Fruit fly (Drosophila melanogaster) Kc167 (cell line): Measurements from ENCODE around the gene CG7720.

Experiments
- Myc ChIP-seq: fragments of >200 bp; optimal IDR thresholded peaks from 2 replicates; lab custom pipeline; 2017; ENCODE audit warnings: missing external identifiers
- Sin3A ChIP-seq: fragments of >200 bp; optimal IDR thresholded peaks from 2 replicates; lab custom pipeline; 2018; ENCODE audit warnings: missing external identifiers
- h ChIP-seq: fragments of >200 bp; optimal IDR thresholded peaks from 3 replicates; lab custom pipeline; 2018; ENCODE audit warnings: missing external identifiers
- psq ChIP-seq: fragments of >200 bp; optimal IDR thresholded peaks from 2 replicates; lab custom pipeline; 2017; ENCODE audit warnings: missing external identifiers
- ttk ChIP-seq: sonication (Bioruptor generic); optimal IDR thresholded peaks from 2 replicates; lab custom pipeline; 2017; ENCODE audit warnings: missing external identifiers

DNA sequence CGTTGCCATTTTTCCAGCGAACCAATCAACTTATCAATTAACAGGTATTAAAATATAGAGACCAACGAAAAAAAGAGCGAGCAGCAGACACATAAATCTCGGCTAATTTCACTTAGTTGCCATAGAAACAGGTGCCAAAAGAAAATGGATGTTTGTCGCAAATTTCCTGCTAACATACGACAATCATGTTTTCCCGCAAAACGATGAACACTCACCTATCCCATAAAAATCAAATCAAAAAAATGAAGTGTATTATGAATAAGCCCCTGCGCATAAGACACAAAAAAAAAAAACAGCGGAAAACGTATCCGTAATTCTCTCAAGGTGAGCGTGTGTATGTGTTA, 53.2 kb downstream of the CG7720 start:
- TF ChIP-seq psq (lab: Kevin White, UChicago) = no peak
- no peak for TF ChIP-seq h (lab: Kevin White, UChicago)
- no peak for TF ChIP-seq ttk (lab: Kevin White, UChicago)
- TF ChIP-seq Myc (lab: Kevin White, UChicago) = no peak
- TF ChIP-seq Sin3A = no peak
